Fruit fly (Drosophila melanogaster) whole organism, embryonic: ENCODE data around the gene Inx3.

ENCODE experiments used
- Abd-B ChIP-seq: fragments of 200-800 bp; sonication (Bioruptor generic); optimal IDR thresholded peaks from 2 replicates; lab custom pipeline; 2018; ENCODE audit warnings: missing biosample characterization, mild to moderate bottlenecking, missing genetic modification characterization, moderate library complexity
- Aef1 ChIP-seq: fragments of 200-800 bp; sonication (Bioruptor generic); IDR thresholded peaks from 3 replicates; pipeline ENCODE4 v1.3.6; 2022; ENCODE audit warnings: missing biosample characterization, missing genetic modification characterization
- CG10979 ChIP-seq: fragments of 200-800 bp; sonication (Bioruptor generic); optimal IDR thresholded peaks from 2 replicates; lab custom pipeline; 2018; ENCODE audit warnings: missing biosample characterization, mild to moderate bottlenecking, missing genetic modification characterization, moderate library complexity
- CG11247 ChIP-seq: fragments of 200-800 bp; sonication (Bioruptor generic); IDR thresholded peaks from 2 replicates; pipeline ENCODE4 v1.3.6; 2022; ENCODE audit warnings: missing biosample characterization, missing genetic modification characterization
- CG11456 ChIP-seq: fragments of 200-800 bp; sonication (Bioruptor generic); IDR thresholded peaks from 3 replicates; pipeline ENCODE4 v1.3.6; 2022; ENCODE audit warnings: missing biosample characterization, missing genetic modification characterization
- CG12104 ChIP-seq: fragments of 200-800 bp; sonication (Bioruptor generic); optimal IDR thresholded peaks from 3 replicates; lab custom pipeline; 2016; ENCODE audit warnings: missing biosample characterization, missing genetic modification characterization
- CG12219 ChIP-seq: fragments of 200-800 bp; sonication (Bioruptor generic); optimal IDR thresholded peaks from 3 replicates; lab custom pipeline; 2018; ENCODE audit warnings: missing biosample characterization, mild to moderate bottlenecking, missing genetic modification characterization
- CG14050 ChIP-seq: fragments of 200-800 bp; sonication (Bioruptor generic); IDR thresholded peaks from 3 replicates; pipeline ENCODE4 v1.3.6; 2022; ENCODE audit warnings: missing biosample characterization, missing genetic modification characterization
- CG1602 ChIP-seq: fragments of 200-800 bp; sonication (Bioruptor generic); optimal IDR thresholded peaks from 3 replicates; lab custom pipeline; 2016; ENCODE audit warnings: missing biosample characterization, missing genetic modification characterization
- CG17385 ChIP-seq: fragments of 200-800 bp; sonication (Bioruptor generic); optimal IDR thresholded peaks from 3 replicates; lab custom pipeline; 2018; ENCODE audit warnings: missing biosample characterization, mild to moderate bottlenecking, missing genetic modification characterization
- CG32772 ChIP-seq: fragments of 200-800 bp; sonication (Bioruptor generic); IDR thresholded peaks from 2 replicates; pipeline ENCODE4 v1.3.6; 2022; ENCODE audit warnings: missing biosample characterization, missing genetic modification characterization
- CG33213 ChIP-seq: fragments of 200-800 bp; sonication (Bioruptor generic); optimal IDR thresholded peaks from 3 replicates; lab custom pipeline; 2016; ENCODE audit warnings: missing biosample characterization, missing genetic modification characterization
- CG34376 ChIP-seq: fragments of 200-800 bp; sonication (Bioruptor generic); optimal IDR thresholded peaks from 2 replicates; lab custom pipeline; 2018; ENCODE audit warnings: missing biosample characterization, mild to moderate bottlenecking, missing genetic modification characterization
- CG3847 ChIP-seq: fragments of 200-800 bp; sonication (Bioruptor generic); IDR thresholded peaks from 2 replicates; pipeline ENCODE4 v1.3.6; 2022; ENCODE audit warnings: missing biosample characterization, missing genetic modification characterization
- CG4328 ChIP-seq: fragments of 200-800 bp; sonication (Bioruptor generic); optimal IDR thresholded peaks from 3 replicates; lab custom pipeline; 2017; ENCODE audit warnings: missing biosample characterization, missing genetic modification reagents, missing genetic modification characterization
- CG4730 ChIP-seq: fragments of 200-800 bp; sonication (Bioruptor generic); IDR thresholded peaks from 2 replicates; pipeline ENCODE4 v1.3.6; 2022; ENCODE audit warnings: missing biosample characterization, missing genetic modification characterization
- CG6654 ChIP-seq: fragments of 200-800 bp; sonication (Bioruptor generic); optimal IDR thresholded peaks from 2 replicates; lab custom pipeline; 2017; ENCODE audit warnings: missing biosample characterization, mild to moderate bottlenecking, missing genetic modification characterization
- CG8924 ChIP-seq: fragments of 200-800 bp; optimal IDR thresholded peaks from 3 replicates; lab custom pipeline; 2019; ENCODE audit warnings: missing biosample characterization, mild to moderate bottlenecking, missing genetic modification characterization, moderate library complexity
- CG9876 ChIP-seq: fragments of 200-800 bp; sonication (Bioruptor generic); optimal IDR thresholded peaks from 2 replicates; lab custom pipeline; 2016; ENCODE audit warnings: missing biosample characterization, missing genetic modification characterization
- CrebB ChIP-seq: fragments of 200-800 bp; sonication (Bioruptor generic); optimal IDR thresholded peaks from 3 replicates; lab custom pipeline; 2018; ENCODE audit warnings: missing biosample characterization, mild to moderate bottlenecking, missing genetic modification characterization
- D ChIP-seq, 2 experiments: fragments of 200-800 bp in 1 of 2; fragments of >200 bp in 1 of 2; sonication (Bioruptor generic) in 1 of 2; optimal IDR thresholded peaks; 2 replicates in 1 of 2; 3 replicates in 1 of 2; lab custom pipeline; 2017; ENCODE audit warnings: mild to moderate bottlenecking in 1 of 2, missing biosample characterization in 1 of 2, missing genetic modification characterization in 1 of 2, missing genetic modification reagents in 1 of 2
- Dbx ChIP-seq: fragments of 200-800 bp; sonication (Bioruptor generic); IDR thresholded peaks from 3 replicates; pipeline ENCODE4 v1.3.6; 2022; ENCODE audit warnings: missing biosample characterization, missing genetic modification characterization
- Doc2 ChIP-seq: fragments of 200-800 bp; sonication (Bioruptor generic); IDR thresholded peaks from 2 replicates; pipeline ENCODE4 v1.3.6; 2022; ENCODE audit warnings: missing biosample characterization, missing genetic modification characterization
- E2f1 ChIP-seq: fragments of 200-800 bp; sonication (Bioruptor generic); IDR thresholded peaks from 2 replicates; pipeline ENCODE4 v1.3.6; 2022; ENCODE audit warnings: missing biosample characterization, missing genetic modification characterization
- Eip74EF ChIP-seq, 2 experiments: fragments of 200-800 bp in 1 of 2; fragments of >200 bp in 1 of 2; sonication (Bioruptor generic) in 1 of 2; optimal IDR thresholded peaks; 2 replicates each; lab custom pipeline; 2017 to 2019; ENCODE audit warnings: missing biosample characterization in 2 of 2, missing genetic modification characterization in 2 of 2, mild to moderate bottlenecking in 1 of 2, moderate library complexity in 1 of 2
- Ets65A ChIP-seq: fragments of 200-800 bp; sonication (Bioruptor generic); peaks from one replicate; lab custom pipeline; 2016; ENCODE audit warnings: missing biosample characterization, missing genetic modification characterization
- HLH3B ChIP-seq: fragments of 200-800 bp; sonication (Bioruptor generic); IDR thresholded peaks from 2 replicates; pipeline ENCODE4 v1.3.6; 2022; ENCODE audit warnings: missing biosample characterization, missing genetic modification characterization
- Hr51 ChIP-seq, 2 experiments: fragments of 200-800 bp; sonication (Bioruptor generic); optimal IDR thresholded peaks; 2 replicates in 1 of 2; 3 replicates in 1 of 2; lab custom pipeline; 2016 to 2018; ENCODE audit warnings: missing biosample characterization in 2 of 2, missing genetic modification characterization in 2 of 2, mild to moderate bottlenecking in 1 of 2, moderate library complexity in 1 of 2
- Lim3 ChIP-seq: fragments of 200-800 bp; sonication (Bioruptor generic); IDR thresholded peaks from 2 replicates; pipeline ENCODE4 v1.3.6; 2022; ENCODE audit warnings: missing biosample characterization, missing genetic modification characterization
- MBD-R2 ChIP-seq: fragments of 200-800 bp; sonication (Bioruptor generic); IDR thresholded peaks from 2 replicates; pipeline ENCODE4 v1.3.6; 2022; ENCODE audit warnings: missing biosample characterization, missing genetic modification characterization
- Sin3A ChIP-seq: fragments of >200 bp; optimal IDR thresholded peaks from 2 replicates; lab custom pipeline; 2018
- Sox100B ChIP-seq: fragments of 200-800 bp; sonication (Bioruptor generic); optimal IDR thresholded peaks from 3 replicates; lab custom pipeline; 2018; ENCODE audit warnings: missing biosample characterization, mild to moderate bottlenecking, missing genetic modification characterization
- Sox102F ChIP-seq: fragments of 200-800 bp; sonication (Bioruptor generic); optimal IDR thresholded peaks from 2 replicates; lab custom pipeline; 2018; ENCODE audit warnings: missing biosample characterization, mild to moderate bottlenecking, missing genetic modification characterization, moderate library complexity
- Tbp ChIP-seq: fragments of >200 bp; optimal IDR thresholded peaks from 2 replicates; lab custom pipeline; 2018; ENCODE audit warnings: missing biosample characterization, missing genetic modification characterization
- Xbp1 ChIP-seq: fragments of 200-800 bp; sonication (Bioruptor generic); optimal IDR thresholded peaks from 3 replicates; lab custom pipeline; 2016; ENCODE audit warnings: missing biosample characterization, mild to moderate bottlenecking, missing genetic modification characterization
- YL-1 ChIP-seq: fragments of 200-800 bp; sonication (Bioruptor generic); optimal IDR thresholded peaks from 3 replicates; lab custom pipeline; 2017; ENCODE audit warnings: missing biosample characterization, mild to moderate bottlenecking, missing genetic modification characterization
- aop ChIP-seq: fragments of 200-800 bp; sonication (Bioruptor generic); IDR thresholded peaks from 2 replicates; pipeline ENCODE4 v1.3.6; 2022; ENCODE audit warnings: missing biosample characterization, missing genetic modification characterization
- chif ChIP-seq, 2 experiments: fragments of 200-800 bp; sonication (Bioruptor generic); optimal IDR thresholded peaks; 3 replicates each; lab custom pipeline; 2016; ENCODE audit warnings: missing biosample characterization in 2 of 2, missing genetic modification characterization in 2 of 2
- da ChIP-seq: fragments of 200-800 bp; sonication (Bioruptor generic); optimal IDR thresholded peaks from 2 replicates; lab custom pipeline; 2016; ENCODE audit warnings: missing biosample characterization, missing genetic modification characterization
- disco-r ChIP-seq: fragments of 200-800 bp; sonication (Bioruptor generic); optimal IDR thresholded peaks from 2 replicates; lab custom pipeline; 2016; ENCODE audit warnings: missing biosample characterization, missing genetic modification characterization
- gro ChIP-seq: fragments of 200-800 bp; sonication (Bioruptor generic); optimal IDR thresholded peaks from 2 replicates; lab custom pipeline; 2016; ENCODE audit warnings: missing biosample characterization, missing genetic modification characterization
- lbe ChIP-seq: fragments of 200-800 bp; sonication (Bioruptor generic); optimal IDR thresholded peaks from 2 replicates; lab custom pipeline; 2016; ENCODE audit warnings: missing biosample characterization, mild to moderate bottlenecking, missing genetic modification characterization
- lov ChIP-seq, 2 experiments: fragments of 200-800 bp in 1 of 2; fragments of >200 bp in 1 of 2; sonication (Bioruptor generic) in 1 of 2; IDR thresholded peaks in 1 of 2; optimal IDR thresholded peaks in 1 of 2; 2 replicates in 1 of 2; 3 replicates in 1 of 2; pipeline versions ENCODE4 v1.3.6 to Lab custom; 2017 to 2022; ENCODE audit warnings: missing biosample characterization in 1 of 2, missing genetic modification characterization in 1 of 2
- nau ChIP-seq: fragments of 200-800 bp; sonication (Bioruptor generic); optimal IDR thresholded peaks from 3 replicates; lab custom pipeline; 2017; ENCODE audit warnings: missing biosample characterization, mild to moderate bottlenecking, missing genetic modification characterization, missing genetic modification reagents
- onecut ChIP-seq: fragments of 200-800 bp; sonication (Bioruptor generic); IDR thresholded peaks from 2 replicates; pipeline ENCODE4 v1.3.6; 2022; ENCODE audit warnings: missing biosample characterization, missing genetic modification characterization
- otp ChIP-seq: fragments of 200-800 bp; sonication (Bioruptor generic); IDR thresholded peaks from 3 replicates; pipeline ENCODE4, ENCODE4 v1.3.6; 2022; ENCODE audit warnings: missing biosample characterization, missing genetic modification characterization
- sob ChIP-seq: fragments of 200-800 bp; sonication (Bioruptor generic); IDR thresholded peaks from 2 replicates; pipeline ENCODE4 v1.3.6; 2022; ENCODE audit warnings: missing biosample characterization, missing genetic modification characterization
- ssp ChIP-seq: fragments of 200-800 bp; sonication (Bioruptor generic); IDR thresholded peaks from 2 replicates; pipeline ENCODE4 v1.3.6; 2022; ENCODE audit warnings: missing biosample characterization, missing genetic modification characterization
- trem ChIP-seq: fragments of 200-800 bp; optimal IDR thresholded peaks from 3 replicates; lab custom pipeline; 2019; ENCODE audit warnings: missing biosample characterization, mild to moderate bottlenecking, missing genetic modification characterization, moderate library complexity

The Inx3 gene

DNA sequence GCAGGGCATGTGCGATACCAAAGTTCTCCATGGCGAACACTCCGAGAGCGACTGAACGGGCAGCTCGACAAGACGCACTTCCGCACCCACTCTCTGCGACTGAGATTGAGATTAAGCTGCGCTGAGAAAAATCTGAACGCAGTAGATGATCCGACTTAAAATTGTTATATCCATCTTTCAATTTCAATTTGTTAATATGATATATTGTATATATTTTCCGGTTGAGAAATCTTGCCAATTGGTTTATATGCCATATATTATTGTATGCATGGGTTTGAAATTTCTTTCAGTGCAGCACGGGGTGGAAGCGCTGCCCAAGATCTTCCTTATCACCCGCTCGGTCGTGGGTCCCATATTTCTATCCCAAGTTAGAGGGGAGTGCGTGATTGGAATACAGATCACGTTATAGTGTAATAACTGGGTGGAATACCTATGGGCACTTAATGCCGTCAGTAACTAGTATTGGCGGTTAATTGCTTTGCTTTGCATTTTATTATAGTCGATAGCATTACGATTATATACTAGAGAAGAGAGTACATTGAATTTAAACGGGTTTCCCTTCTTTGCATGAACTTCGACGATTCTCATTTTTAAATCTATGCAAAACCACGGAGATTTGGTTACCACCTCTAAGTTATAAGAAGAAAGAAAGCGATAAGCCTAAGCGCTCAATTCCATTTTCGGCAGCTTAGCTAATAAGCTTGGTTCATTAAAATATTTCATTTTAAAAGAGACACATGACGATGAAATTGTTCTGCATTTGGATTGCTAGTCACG, 21.0 kb upstream of the Inx3 start, which contains the start of the genes Nepl19 and Nepl20 (continued):
- TF ChIP-seq CG4730 (GFP tag; lab: Robert Waterston, UW) (peak; percentile 79), ssp (GFP tag; lab: Robert Waterston, UW) (peak; percentile 76), trem (tag; lab: Kevin White, UChicago) (peak; percentile 50), CG12219 (GFP tag; lab: Kevin White, UChicago) (peak; percentile 75), Doc2 (GFP tag; lab: Robert Waterston, UW) (peak; percentile 44; the same call in 1 of the 2 replicates), Dbx (GFP tag; lab: Robert Waterston, UW) (peak; percentile 79), Sox100B (GFP tag; lab: Kevin White, UChicago) (peak; percentile 58), Eip74EF (GFP tag; optimal IDR thresholded peaks at IDR 0.05; lab: Kevin White, UChicago) (peak in 1 of 2 experiments; percentile 84), onecut (GFP tag; lab: Robert Waterston, UW) (peak; percentile 66), CG34376 (peak; percentile 65), Hr51 (GFP tag; optimal IDR thresholded peaks at IDR 0.05; lab: Kevin White, UChicago) (peak in 1 of 2 experiments; percentile 28), CG11456 (GFP tag; lab: Robert Waterston, UW) (peak; percentile 87), CG17385 (GFP tag; lab: Kevin White, UChicago) (peak; percentile 73), CG9876 (GFP tag; lab: Kevin White, UChicago) (no peak), CG14050 (GFP tag; lab: Robert Waterston, UW) (peak; percentile 50; the same call in 2 of the 3 replicates), lov (optimal IDR thresholded peaks at IDR 0.05; lab: Kevin White, UChicago) (no peak), lov (GFP tag; IDR thresholded peaks at IDR 0.05; lab: Robert Waterston, UW) (peak; percentile 72; the same call in 1 of the 3 replicates), MBD-R2 (GFP tag; lab: Robert Waterston, UW) (peak; percentile 53; the same call in 1 of the 2 replicates), chif (GFP tag; optimal IDR thresholded peaks at IDR 0.05; lab: Kevin White, UChicago) (peak; percentile 55 to 61), sob (GFP tag; lab: Robert Waterston, UW) (peak; percentile 88), Xbp1 (GFP tag; lab: Kevin White, UChicago) (peak; percentile 77), Ets65A (peak; percentile 91), CrebB (peak; percentile 56), CG33213 (GFP tag; lab: Kevin White, UChicago) (no peak), Sox102F (peak; percentile 79), aop (no peak), CG6654 (GFP tag; lab: Kevin White, UChicago) (peak; percentile 35), CG11247 (GFP tag; lab: Robert Waterston, UW) (peak; percentile 71), CG1602 (GFP tag; lab: Kevin White, UChicago) (peak; percentile 56), Abd-B (GFP tag; lab: Kevin White, UChicago) (peak; percentile 49), da (GFP tag; lab: Kevin White, UChicago) (no peak), lbe (GFP tag; lab: Kevin White, UChicago) (peak; percentile 78), Sin3A (lab: Kevin White, UChicago) (no peak), CG32772 (GFP tag; lab: Robert Waterston, UW) (peak; percentile 83), CG4328 (GFP tag; lab: Kevin White, UChicago) (peak; percentile 16), gro (GFP tag; lab: Kevin White, UChicago) (no peak), D (optimal IDR thresholded peaks at IDR 0.05; lab: Kevin White, UChicago) (no peak), D (GFP tag; optimal IDR thresholded peaks at IDR 0.05; lab: Kevin White, UChicago) (peak; percentile 70), disco-r (peak; percentile 4), YL-1 (no peak), E2f1 (peak; percentile 82), CG3847 (GFP tag; lab: Robert Waterston, UW) (peak; percentile 74), Aef1 (GFP tag; lab: Robert Waterston, UW) (peak; percentile 56; the same call in 2 of the 3 replicates), otp (GFP tag; lab: Robert Waterston, UW) (peak; percentile 77), HLH3B (GFP tag; lab: Robert Waterston, UW) (peak; percentile 79), CG12104 (peak; percentile 67), CG10979 (tag; lab: Kevin White, UChicago) (peak; percentile 80), CG8924 (tag; lab: Kevin White, UChicago) (peak; percentile 81), nau (GFP tag; lab: Kevin White, UChicago) (no peak), Lim3 (GFP tag; lab: Robert Waterston, UW) (no peak; the same call in 1 of the 2 replicates), Tbp (no peak)
